Fruit fly (Drosophila melanogaster) whole organism, embryonic: ENCODE data around the gene Pex5.

Experiments used
- CG10274 ChIP-seq: fragments of 200-800 bp; sonication (Bioruptor generic); optimal IDR thresholded peaks from 3 replicates; lab custom pipeline; 2017; ENCODE audit warnings: missing biosample characterization, mild to moderate bottlenecking, missing genetic modification characterization
- CG10565 ChIP-seq: fragments of 200-800 bp; sonication (Bioruptor generic); optimal IDR thresholded peaks from 3 replicates; lab custom pipeline; 2016; ENCODE audit warnings: missing biosample characterization, mild to moderate bottlenecking, missing genetic modification characterization
- CG11398 ChIP-seq: fragments of 200-800 bp; sonication (Bioruptor generic); optimal IDR thresholded peaks from 2 replicates; lab custom pipeline; 2016; ENCODE audit warnings: missing biosample characterization, missing genetic modification characterization
- CG11696 ChIP-seq: fragments of 200-800 bp; sonication (Bioruptor generic); IDR thresholded peaks from 2 replicates; pipeline ENCODE4 v1.3.6; 2022; ENCODE audit warnings: missing biosample characterization, missing genetic modification characterization
- CG13624 ChIP-seq: fragments of 200-800 bp; sonication (Bioruptor generic); optimal IDR thresholded peaks from 2 replicates; lab custom pipeline; 2016; ENCODE audit warnings: missing biosample characterization, missing genetic modification characterization
- CG13894 ChIP-seq: fragments of 200-800 bp; sonication (Bioruptor generic); optimal IDR thresholded peaks from 3 replicates; lab custom pipeline; 2018; ENCODE audit warnings: missing biosample characterization, mild to moderate bottlenecking, missing genetic modification characterization, moderate library complexity
- CG14050 ChIP-seq: fragments of 200-800 bp; sonication (Bioruptor generic); IDR thresholded peaks from 3 replicates; pipeline ENCODE4 v1.3.6; 2022; ENCODE audit warnings: missing biosample characterization, missing genetic modification characterization
- CG14860 ChIP-seq: fragments of 200-800 bp; sonication (Bioruptor generic); IDR thresholded peaks from 3 replicates; pipeline ENCODE4 v1.3.6; 2022; ENCODE audit warnings: missing biosample characterization, missing genetic modification characterization; ENCODE audit not compliant: partially characterized antibody
- CG14965 ChIP-seq: fragments of 200-800 bp; sonication (Bioruptor generic); optimal IDR thresholded peaks from 2 replicates; lab custom pipeline; 2016; ENCODE audit warnings: missing biosample characterization, missing genetic modification characterization, borderline replicate concordance
- CG15269 ChIP-seq: fragments of 200-800 bp; sonication (Bioruptor generic); optimal IDR thresholded peaks from 2 replicates; lab custom pipeline; 2018; ENCODE audit warnings: missing biosample characterization, mild to moderate bottlenecking, missing genetic modification characterization, moderate library complexity
- CG16813 ChIP-seq: fragments of 200-800 bp; sonication (Bioruptor generic); IDR thresholded peaks from 3 replicates; pipeline ENCODE4 v1.3.6; 2022; ENCODE audit warnings: missing biosample characterization, missing genetic modification characterization; ENCODE audit not compliant: partially characterized antibody
- CG2678 ChIP-seq: fragments of 200-800 bp; sonication (Bioruptor generic); optimal IDR thresholded peaks from 3 replicates; lab custom pipeline; 2019; ENCODE audit warnings: missing biosample characterization, mild to moderate bottlenecking, missing genetic modification characterization, moderate library complexity
- CG2889 ChIP-seq: fragments of 200-800 bp; sonication (Bioruptor generic); IDR thresholded peaks from 3 replicates; pipeline ENCODE4 v1.3.6; 2022; ENCODE audit warnings: missing biosample characterization, missing genetic modification characterization
- CG3065 ChIP-seq: fragments of 200-800 bp; sonication (Bioruptor generic); optimal IDR thresholded peaks from 2 replicates; lab custom pipeline; 2016; ENCODE audit warnings: missing biosample characterization, missing genetic modification characterization
- CG34422 ChIP-seq: fragments of 200-800 bp; sonication (Bioruptor generic); IDR thresholded peaks from 3 replicates; pipeline ENCODE4 v1.3.6; 2022; ENCODE audit warnings: missing biosample characterization, missing genetic modification characterization
- CG5245 ChIP-seq: fragments of 200-800 bp; sonication (Bioruptor generic); optimal IDR thresholded peaks from 3 replicates; lab custom pipeline; 2016; ENCODE audit warnings: missing biosample characterization, missing genetic modification characterization
- CG7839 ChIP-seq: fragments of 200-800 bp; sonication (Bioruptor generic); optimal IDR thresholded peaks from 3 replicates; lab custom pipeline; 2018; ENCODE audit warnings: missing biosample characterization, mild to moderate bottlenecking, missing genetic modification characterization, moderate library complexity
- CG8281 ChIP-seq: fragments of 200-800 bp; sonication (Bioruptor generic); optimal IDR thresholded peaks from 2 replicates; lab custom pipeline; 2018; ENCODE audit warnings: missing biosample characterization, mild to moderate bottlenecking, missing genetic modification characterization, moderate library complexity
- CG8388 ChIP-seq: fragments of 200-800 bp; sonication (Bioruptor generic); optimal IDR thresholded peaks from 2 replicates; lab custom pipeline; 2019; ENCODE audit warnings: missing biosample characterization, mild to moderate bottlenecking, missing genetic modification characterization, moderate library complexity
- CG8478 ChIP-seq: fragments of >200 bp; optimal IDR thresholded peaks from 2 replicates; lab custom pipeline; 2018
- CG8924 ChIP-seq: fragments of 200-800 bp; optimal IDR thresholded peaks from 3 replicates; lab custom pipeline; 2019; ENCODE audit warnings: missing biosample characterization, mild to moderate bottlenecking, missing genetic modification characterization, moderate library complexity
- CG9437 ChIP-seq: fragments of 200-800 bp; sonication (Bioruptor generic); optimal IDR thresholded peaks from 2 replicates; lab custom pipeline; 2018; ENCODE audit warnings: missing biosample characterization, mild to moderate bottlenecking, missing genetic modification characterization
- CG9932 ChIP-seq: fragments of 200-800 bp; sonication (Bioruptor generic); IDR thresholded peaks from 2 replicates; pipeline ENCODE4 v1.3.6; 2022; ENCODE audit warnings: missing biosample characterization, missing genetic modification characterization
- D19A ChIP-seq: fragments of 200-800 bp; optimal IDR thresholded peaks from 3 replicates; lab custom pipeline; 2019; ENCODE audit warnings: missing biosample characterization, mild to moderate bottlenecking, missing genetic modification characterization, moderate library complexity
- HLH3B ChIP-seq: fragments of 200-800 bp; sonication (Bioruptor generic); IDR thresholded peaks from 2 replicates; pipeline ENCODE4 v1.3.6; 2022; ENCODE audit warnings: missing biosample characterization, missing genetic modification characterization
- HmgD ChIP-seq: fragments of 200-800 bp; sonication (Bioruptor generic); optimal IDR thresholded peaks from 3 replicates; lab custom pipeline; 2016; ENCODE audit warnings: missing biosample characterization, missing genetic modification characterization
- Hsf ChIP-seq: fragments of 200-800 bp; sonication (Bioruptor generic); optimal IDR thresholded peaks from 3 replicates; lab custom pipeline; 2016; ENCODE audit warnings: missing biosample characterization, missing genetic modification characterization
- MESR4 ChIP-seq: fragments of 200-800 bp; sonication (Bioruptor generic); optimal IDR thresholded peaks from 2 replicates; lab custom pipeline; 2018; ENCODE audit warnings: missing biosample characterization, mild to moderate bottlenecking, missing genetic modification characterization, moderate library complexity
- Max ChIP-seq: fragments of 200-800 bp; sonication (Bioruptor generic); optimal IDR thresholded peaks from 2 replicates; lab custom pipeline; 2016; ENCODE audit warnings: missing biosample characterization, mild to moderate bottlenecking, missing genetic modification characterization
- NC2β ChIP-seq: fragments of 200-800 bp; sonication (Bioruptor generic); optimal IDR thresholded peaks from 2 replicates; lab custom pipeline; 2016; ENCODE audit warnings: missing biosample characterization, missing genetic modification characterization
- Rx ChIP-seq: fragments of 200-800 bp; sonication (Bioruptor generic); IDR thresholded peaks from 2 replicates; pipeline ENCODE4 v1.3.6; 2022; ENCODE audit warnings: missing biosample characterization, missing genetic modification characterization
- ab ChIP-seq: fragments of 200-800 bp; sonication (Bioruptor generic); optimal IDR thresholded peaks from 2 replicates; lab custom pipeline; 2016; ENCODE audit warnings: missing biosample characterization, missing genetic modification characterization
- ase ChIP-seq: fragments of 200-800 bp; sonication (Bioruptor generic); IDR thresholded peaks from 3 replicates; pipeline ENCODE4 v1.3.6; 2022; ENCODE audit warnings: missing biosample characterization, missing genetic modification characterization
- br ChIP-seq: fragments of >200 bp; optimal IDR thresholded peaks from 2 replicates; lab custom pipeline; 2017
- dmrt11E ChIP-seq: fragments of 200-800 bp; sonication (Bioruptor generic); optimal IDR thresholded peaks from 3 replicates; lab custom pipeline; 2018; ENCODE audit warnings: missing biosample characterization, mild to moderate bottlenecking, missing genetic modification characterization, moderate library complexity
- dpn ChIP-seq, 2 experiments: fragments of 200-800 bp; sonication (Bioruptor generic); optimal IDR thresholded peaks; 3 replicates each; lab custom pipeline; 2016; ENCODE audit warnings: missing biosample characterization in 2 of 2, missing genetic modification characterization in 2 of 2
- fd3F ChIP-seq: fragments of 200-800 bp; sonication (Bioruptor generic); optimal IDR thresholded peaks from 2 replicates; lab custom pipeline; 2018; ENCODE audit warnings: missing biosample characterization, mild to moderate bottlenecking, missing genetic modification characterization, moderate library complexity
- gcm ChIP-seq: fragments of 200-800 bp; sonication (Bioruptor generic); optimal IDR thresholded peaks from 2 replicates; lab custom pipeline; 2019; ENCODE audit warnings: missing biosample characterization, mild to moderate bottlenecking, missing genetic modification characterization, moderate library complexity
- gem ChIP-seq: fragments of 200-800 bp; sonication (Bioruptor generic); optimal IDR thresholded peaks from 2 replicates; lab custom pipeline; 2019; ENCODE audit warnings: missing biosample characterization, mild to moderate bottlenecking, missing genetic modification characterization, moderate library complexity
- her ChIP-seq: fragments of 200-800 bp; sonication (Bioruptor generic); optimal IDR thresholded peaks from 2 replicates; lab custom pipeline; 2016; ENCODE audit warnings: missing biosample characterization, missing genetic modification characterization
- hth ChIP-seq: fragments of >200 bp; optimal IDR thresholded peaks from 2 replicates; lab custom pipeline; 2017; ENCODE audit warnings: inconsistent platforms
- knrl ChIP-seq: fragments of 200-800 bp; sonication (Bioruptor generic); IDR thresholded peaks from 3 replicates; pipeline ENCODE4 v1.3.6; 2022; ENCODE audit warnings: missing biosample characterization, missing genetic modification characterization; ENCODE audit not compliant: partially characterized antibody
- lov ChIP-seq, 2 experiments: fragments of 200-800 bp in 1 of 2; fragments of >200 bp in 1 of 2; sonication (Bioruptor generic) in 1 of 2; IDR thresholded peaks in 1 of 2; optimal IDR thresholded peaks in 1 of 2; 2 replicates in 1 of 2; 3 replicates in 1 of 2; pipeline versions ENCODE4 v1.3.6 to Lab custom; 2017 to 2022; ENCODE audit warnings: missing biosample characterization in 1 of 2, missing genetic modification characterization in 1 of 2
- nom ChIP-seq: fragments of 200-800 bp; sonication (Bioruptor generic); optimal IDR thresholded peaks from 2 replicates; lab custom pipeline; 2017; ENCODE audit warnings: missing biosample characterization, missing genetic modification characterization, mild to moderate bottlenecking, moderate library complexity, missing genetic modification reagents
- pan ChIP-seq, 4 experiments: fragments of >200 bp in 3 of 4; fragments of 200-800 bp in 1 of 4; sonication (Bioruptor generic) in 1 of 4; optimal IDR thresholded peaks in 3 of 4; IDR thresholded peaks in 1 of 4; 2 replicates each; pipeline versions ENCODE4 v1.3.6 to Lab custom; 2017 to 2022; ENCODE audit warnings: missing biosample characterization in 2 of 4, missing genetic modification characterization in 2 of 4, mixed read lengths in 1 of 4
- schlank ChIP-seq: fragments of 200-800 bp; sonication (Bioruptor generic); optimal IDR thresholded peaks from 2 replicates; lab custom pipeline; 2018; ENCODE audit warnings: missing biosample characterization, mild to moderate bottlenecking, missing genetic modification characterization
- sqz ChIP-seq: fragments of 200-800 bp; sonication (Bioruptor generic); optimal IDR thresholded peaks from 3 replicates; lab custom pipeline; 2018; ENCODE audit warnings: missing biosample characterization, mild to moderate bottlenecking, missing genetic modification characterization
- sr ChIP-seq: fragments of 200-800 bp; sonication (Bioruptor generic); IDR thresholded peaks from 3 replicates; pipeline ENCODE4 v1.3.6; 2022; ENCODE audit warnings: missing biosample characterization, missing genetic modification characterization
- tgo ChIP-seq: fragments of 200-800 bp; sonication (Bioruptor generic); IDR thresholded peaks from 3 replicates; pipeline ENCODE4 v1.3.6; 2022; ENCODE audit warnings: missing biosample characterization, missing genetic modification characterization
- zfh2 ChIP-seq: fragments of 200-800 bp; sonication (Bioruptor generic); optimal IDR thresholded peaks from 2 replicates; lab custom pipeline; 2016; ENCODE audit warnings: missing biosample characterization, missing genetic modification characterization

Gene Pex5

dm6 chrX:1849914-1850313, 18.9 kb downstream of the Pex5 start (continued):
- peak; percentile 26 for TF ChIP-seq CG10565 (GFP tag; lab: Kevin White, UChicago)
- peak; percentile 76 for TF ChIP-seq CG9437
- peak; percentile 47 for TF ChIP-seq ab
- TF ChIP-seq schlank = peak; percentile 83
- peak; percentile 70 for TF ChIP-seq gcm
- TF ChIP-seq sr (GFP tag; lab: Robert Waterston, UW) = no peak
- TF ChIP-seq knrl (GFP tag; lab: Robert Waterston, UW) = no peak
- TF ChIP-seq NC2β (GFP tag; lab: Kevin White, UChicago) = peak; percentile 51
- peak; percentile 43 for TF ChIP-seq sqz (GFP tag; lab: Kevin White, UChicago)
- TF ChIP-seq MESR4 (GFP tag; lab: Kevin White, UChicago) = peak; percentile 37
- peak; percentile 58 for TF ChIP-seq her (GFP tag; lab: Kevin White, UChicago)
- no peak for TF ChIP-seq HmgD (GFP tag; lab: Kevin White, UChicago)
- TF ChIP-seq CG16813 (GFP tag; lab: Robert Waterston, UW) = no peak
- TF ChIP-seq Rx (GFP tag; lab: Robert Waterston, UW) = peak; percentile 27; the same call in 1 of the 2 replicates
- peak; percentile 61; the same call in 2 of the 3 replicates for TF ChIP-seq CG14050 (GFP tag; lab: Robert Waterston, UW)
- TF ChIP-seq CG9932 (GFP tag; lab: Robert Waterston, UW) = peak; percentile 83
- peak; percentile 71 for TF ChIP-seq CG8388 (GFP tag; lab: Kevin White, UChicago)
- no peak for TF ChIP-seq hth
- TF ChIP-seq CG11398 (GFP tag; lab: Kevin White, UChicago) = peak; percentile 35
- TF ChIP-seq CG15269 (tag; lab: Kevin White, UChicago) = peak; percentile 91
- peak; percentile 59; the same call in 2 of the 3 replicates for TF ChIP-seq ase
- TF ChIP-seq dmrt11E (tag; lab: Kevin White, UChicago) = peak; percentile 59
- peak; percentile 81 for TF ChIP-seq D19A
- peak; percentile 51 for TF ChIP-seq CG5245
- no peak for TF ChIP-seq nom (GFP tag; lab: Kevin White, UChicago)
- peak; percentile 81 for TF ChIP-seq Hsf (GFP tag; lab: Kevin White, UChicago)
- TF ChIP-seq dpn (GFP tag; optimal IDR thresholded peaks at IDR 0.05; lab: Kevin White, UChicago) = peak; percentile 82 to 86
- peak; percentile 93 for TF ChIP-seq CG13894 (tag; lab: Kevin White, UChicago)
- TF ChIP-seq CG2889 (GFP tag; lab: Robert Waterston, UW) = peak; percentile 60; the same call in 2 of the 3 replicates
- TF ChIP-seq CG13624 (GFP tag; lab: Kevin White, UChicago) = peak; percentile 75
- peak; percentile 81 for TF ChIP-seq tgo (GFP tag; lab: Robert Waterston, UW)
- TF ChIP-seq CG3065 (GFP tag; lab: Kevin White, UChicago) = peak; percentile 5
- no peak for TF ChIP-seq lov (optimal IDR thresholded peaks at IDR 0.05; lab: Kevin White, UChicago)
- TF ChIP-seq lov (GFP tag; IDR thresholded peaks at IDR 0.05; lab: Robert Waterston, UW) = no peak
- TF ChIP-seq zfh2 (GFP tag; lab: Kevin White, UChicago) = peak; percentile 83
- peak; percentile 77; the same call in 2 of the 3 replicates for TF ChIP-seq CG34422
- no peak for TF ChIP-seq CG14965 (GFP tag; lab: Kevin White, UChicago)
- TF ChIP-seq CG8281 = peak; percentile 62
- TF ChIP-seq pan (optimal IDR thresholded peaks at IDR 0.05; lab: Kevin White, UChicago) = no peak
- peak in 1 of 2 experiments; percentile 79 for TF ChIP-seq pan (GFP tag; optimal IDR thresholded peaks at IDR 0.05 in 1 of 2, IDR thresholded peaks at IDR 0.05 in 1 of 2)
- TF ChIP-seq HLH3B (GFP tag; lab: Robert Waterston, UW) = peak; percentile 71
- peak; percentile 92 for TF ChIP-seq CG7839 (tag; lab: Kevin White, UChicago)
- peak; percentile 86 for TF ChIP-seq fd3F (GFP tag; lab: Kevin White, UChicago)
- peak; percentile 30; the same call in 1 of the 2 replicates for TF ChIP-seq CG11696 (GFP tag; lab: Robert Waterston, UW)
- TF ChIP-seq gem (tag; lab: Kevin White, UChicago) = peak; percentile 94
- no peak for TF ChIP-seq CG14860 (GFP tag; lab: Robert Waterston, UW)
- no peak for TF ChIP-seq br (lab: Kevin White, UChicago)
- TF ChIP-seq CG8478 (lab: Kevin White, UChicago) = no peak
- TF ChIP-seq CG10274 (GFP tag; lab: Kevin White, UChicago) = peak; percentile 72
- TF ChIP-seq CG2678 (tag; lab: Kevin White, UChicago) = peak; percentile 96
- peak; percentile 86 for TF ChIP-seq Max
- TF ChIP-seq CG8924 (tag; lab: Kevin White, UChicago) = peak; percentile 93
